Fruit fly (Drosophila melanogaster) whole organism, pupa: Measurements from ENCODE around the gene Scr.

Experiments
- CG10348 ChIP-seq: fragments of 200-800 bp; sonication (Bioruptor generic); IDR thresholded peaks from 2 replicates; pipeline ENCODE4 v1.3.6; 2022; ENCODE audit warnings: missing biosample characterization, missing genetic modification characterization
- CG12605 ChIP-seq: fragments of 200-800 bp; sonication (Bioruptor generic); IDR thresholded peaks from 2 replicates; pipeline ENCODE4 v1.3.6; 2022; ENCODE audit warnings: missing biosample characterization, missing genetic modification characterization
- CG14655 ChIP-seq: fragments of 200-800 bp; sonication (Bioruptor generic); optimal IDR thresholded peaks from 3 replicates; lab custom pipeline; 2017; ENCODE audit warnings: mild to moderate bottlenecking, missing biosample characterization, missing genetic modification reagents, missing genetic modification characterization
- CG15710 ChIP-seq: fragments of 200-800 bp; sonication (Bioruptor generic); optimal IDR thresholded peaks from 2 replicates; lab custom pipeline; 2018; ENCODE audit warnings: missing biosample characterization, mild to moderate bottlenecking, missing genetic modification characterization, moderate library complexity
- CG9948 ChIP-seq: fragments of 200-800 bp; sonication (Bioruptor generic); optimal IDR thresholded peaks from 2 replicates; lab custom pipeline; 2018; ENCODE audit warnings: missing biosample characterization, mild to moderate bottlenecking, missing genetic modification characterization, moderate library complexity
- D1 ChIP-seq: fragments of 200-800 bp; sonication (Bioruptor generic); optimal IDR thresholded peaks from 2 replicates; lab custom pipeline; 2018; ENCODE audit warnings: missing biosample characterization, mild to moderate bottlenecking, missing genetic modification characterization, moderate library complexity
- Pif1A ChIP-seq: fragments of 200-800 bp; sonication (Bioruptor generic); optimal IDR thresholded peaks from 3 replicates; lab custom pipeline; 2016; ENCODE audit warnings: missing biosample characterization, missing genetic modification characterization
- Pif1B ChIP-seq: fragments of 200-800 bp; sonication (Bioruptor generic); optimal IDR thresholded peaks from 3 replicates; lab custom pipeline; 2016; ENCODE audit warnings: missing biosample characterization, missing genetic modification characterization
- Snoo ChIP-seq: fragments of 200-800 bp; sonication (Bioruptor generic); optimal IDR thresholded peaks from 3 replicates; lab custom pipeline; 2017; ENCODE audit warnings: missing biosample characterization, mild to moderate bottlenecking, missing genetic modification characterization, inconsistent platforms
- rn ChIP-seq: fragments of 200-800 bp; sonication (Bioruptor generic); IDR thresholded peaks from 2 replicates; pipeline ENCODE4 v1.3.6; 2022; ENCODE audit warnings: missing biosample characterization, missing genetic modification characterization

DNA sequence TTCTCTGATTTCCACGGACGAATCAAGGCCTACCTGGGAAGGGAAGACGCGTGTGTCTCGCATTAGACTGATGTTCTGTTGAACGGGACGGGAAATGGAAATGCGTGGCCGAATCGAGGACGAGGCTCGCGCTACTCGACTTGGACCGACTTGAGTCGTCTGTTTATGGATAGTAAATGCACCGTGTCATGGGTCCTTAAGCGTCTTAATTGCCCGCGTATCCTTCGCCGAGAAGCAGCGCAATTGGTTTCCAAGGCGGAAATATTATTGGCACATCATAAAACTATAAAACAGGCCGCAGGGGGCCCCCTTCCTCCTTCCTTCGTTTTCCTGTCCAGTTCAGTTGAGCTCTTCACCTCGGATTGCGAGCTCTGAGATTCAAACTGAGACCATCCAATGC is 9.2 kb upstream of the Scr start:
- no peak for TF ChIP-seq rn
- TF ChIP-seq Snoo (tag; lab: Kevin White, UChicago), result no peak
- no peak for TF ChIP-seq D1 (tag; lab: Kevin White, UChicago)
- no peak for TF ChIP-seq CG14655 (GFP tag; lab: Kevin White, UChicago)
- no peak for TF ChIP-seq Pif1A (GFP tag; lab: Kevin White, UChicago)
- TF ChIP-seq CG10348 (GFP tag; lab: Robert Waterston, UW), result no peak
- no peak for TF ChIP-seq CG15710
- TF ChIP-seq CG9948 (tag; lab: Kevin White, UChicago), result no peak
- no peak for TF ChIP-seq Pif1B (GFP tag; lab: Kevin White, UChicago)
- TF ChIP-seq CG12605, result no peak
